Worm (Caenorhabditis elegans): Measurements from ENCODE around the gene gsto-3.
A peak's percentile ranks its signal among the peaks of the same experiment; 100 is the strongest.

- TF ChIP-seq nhr-85 (tag) = peak; percentile 64
- no peak for TF ChIP-seq nhr-237 (tag; optimal IDR thresholded peaks at IDR 0.05)
Measured at ce11 chrIII:402168-402813, 21.2 kb upstream of the gsto-3 start, which contains the start of the genes Y55B1BL.1 and Y55B1BL.2.

Data from whole organism, L1 larva.